Worm (Caenorhabditis elegans) whole organism, L4 larva: ENCODE measurements around the gene M01H9.5.

ENCODE experiments used
- R02D3.7 ChIP-seq: fragments of 150-350 bp; sonication (generic microtip); optimal IDR thresholded peaks from 3 replicates; lab custom pipeline; 2014; ENCODE audit warnings: missing biosample characterization, missing genetic modification characterization
- daf-16 ChIP-seq, 3 experiments: sonication (generic microtip); optimal IDR thresholded peaks; 2 replicates each; lab custom pipeline; 2016 to 2017; ENCODE audit warnings: missing genetic modification characterization in 3 of 3, missing genetic modification reagents in 3 of 3, mild to moderate bottlenecking in 2 of 3, missing compliant biosample characterization in 2 of 3, missing biosample characterization in 1 of 3, moderate library complexity in 1 of 3
- gei-8 ChIP-seq: fragments of 200-800 bp; sonication (Bioruptor generic); optimal IDR thresholded peaks from 2 replicates; lab custom pipeline; 2018; ENCODE audit warnings: mild to moderate bottlenecking, missing genetic modification characterization, missing compliant biosample characterization
- hlh-11 ChIP-seq: fragments of 200-800 bp; sonication (Bioruptor generic); optimal IDR thresholded peaks from 2 replicates; lab custom pipeline; 2018; ENCODE audit warnings: mild to moderate bottlenecking, missing genetic modification characterization, missing compliant biosample characterization
- lin-15B ChIP-seq: fragments of 150-350 bp; sonication (generic microtip); optimal IDR thresholded peaks from 3 replicates; lab custom pipeline; 2014; ENCODE audit warnings: missing biosample characterization, missing genetic modification characterization
- lin-39 ChIP-seq: fragments of 150-350 bp; optimal IDR thresholded peaks from 2 replicates; lab custom pipeline; 2014; ENCODE audit warnings: missing biosample characterization, missing genetic modification reagents, missing genetic modification characterization
- nhr-77 ChIP-seq: fragments of 150-350 bp; optimal IDR thresholded peaks from 2 replicates; lab custom pipeline; 2014; ENCODE audit warnings: missing biosample characterization, missing genetic modification characterization
- sdz-12 ChIP-seq: fragments of 200-800 bp; sonication (Bioruptor generic); optimal IDR thresholded peaks from 2 replicates; lab custom pipeline; 2018; ENCODE audit warnings: mild to moderate bottlenecking, missing genetic modification characterization, missing compliant biosample characterization
- ztf-11 ChIP-seq: fragments of 150-350 bp; optimal IDR thresholded peaks from 2 replicates; lab custom pipeline; 2014; ENCODE audit warnings: missing biosample characterization, missing genetic modification characterization

DNA sequence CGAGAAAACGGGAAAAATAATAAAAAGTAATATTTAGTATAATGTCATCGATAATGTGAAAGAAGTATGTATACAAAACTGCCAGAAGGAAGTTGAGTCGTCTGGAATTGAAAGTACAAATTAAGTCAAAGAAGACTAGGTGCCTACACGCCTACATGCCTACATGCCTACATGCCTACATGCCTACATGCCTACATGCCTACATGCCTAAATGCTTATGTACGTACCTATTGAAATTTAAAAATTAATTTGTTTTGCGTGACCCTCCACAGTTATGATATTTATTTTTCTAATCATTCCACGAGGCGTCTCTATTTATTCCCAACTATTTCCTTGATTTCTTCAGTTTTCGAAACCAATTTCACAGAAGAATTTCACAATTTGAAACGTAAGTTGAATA lies 35.4 kb upstream of the M01H9.5 start, which contains the start of the genes str-185 and R08C7.5:
- TF ChIP-seq hlh-11 (tag; lab: Kevin White, UChicago) (no peak), ztf-11 (tag; lab: Kevin White, UChicago) (no peak), daf-16 (GFP tag; optimal IDR thresholded peaks at IDR 0.05; lab: Kevin White, UChicago) (no peak), daf-16 (tag; optimal IDR thresholded peaks at IDR 0.05; lab: Kevin White, UChicago) (no peak), R02D3.7 (tag; lab: Kevin White, UChicago) (no peak), lin-39 (no peak), gei-8 (GFP tag; lab: Kevin White, UChicago) (no peak), nhr-77 (tag; lab: Kevin White, UChicago) (no peak), sdz-12 (no peak), lin-15B (tag; lab: Kevin White, UChicago) (no peak)
